Worm (Caenorhabditis elegans): ENCODE results near the gene rfc-4.

DNA sequence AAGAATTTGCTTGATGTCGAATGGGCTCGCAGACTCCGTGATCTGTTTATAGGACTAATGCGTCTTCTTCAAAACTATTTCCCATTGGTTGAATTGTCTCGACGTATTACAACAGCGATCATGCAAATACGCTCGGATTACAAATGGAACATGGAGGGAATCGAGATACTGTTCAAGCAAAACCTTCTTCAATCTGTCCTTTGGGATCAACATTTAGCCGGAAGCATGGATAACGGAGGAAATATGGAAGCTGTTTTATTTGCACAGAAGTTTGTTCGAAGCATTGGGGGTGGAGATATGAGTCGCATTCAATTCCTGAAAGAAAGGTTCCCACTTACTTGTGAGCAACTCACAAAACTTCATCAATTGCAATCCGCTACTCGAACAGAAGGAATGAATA, 16.3 kb upstream of the rfc-4 start:
- no peak for TF ChIP-seq unc-30 (tag; optimal IDR thresholded peaks at IDR 0.05)
- TF ChIP-seq nhr-71 (tag; optimal IDR thresholded peaks at IDR 0.05), result no peak
- TF ChIP-seq irx-1 (tag; optimal IDR thresholded peaks at IDR 0.05), result no peak
- no peak for TF ChIP-seq nhr-237 (tag; optimal IDR thresholded peaks at IDR 0.05)

Measured in whole organism, L1 larva.